Fruit fly (Drosophila melanogaster) whole organism, pupa: ENCODE results near the gene Tnks.

Experiments used
- CG14655 ChIP-seq: fragments of 200-800 bp; sonication (Bioruptor generic); optimal IDR thresholded peaks from 3 replicates; lab custom pipeline; 2017; ENCODE audit warnings: mild to moderate bottlenecking, missing biosample characterization, missing genetic modification reagents, missing genetic modification characterization
- CG4496 ChIP-seq: fragments of 200-800 bp; sonication (Bioruptor generic); IDR thresholded peaks from 3 replicates; pipeline ENCODE4 v1.3.6; 2022; ENCODE audit warnings: missing biosample characterization, missing genetic modification characterization
- EcR ChIP-seq: fragments of 200-800 bp; sonication (Bioruptor generic); optimal IDR thresholded peaks from 3 replicates; lab custom pipeline; 2019; ENCODE audit warnings: missing biosample characterization, missing genetic modification characterization, mild to moderate bottlenecking, moderate library complexity, missing genetic modification reagents
- fd96Ca ChIP-seq: fragments of 200-800 bp; sonication (Bioruptor generic); IDR thresholded peaks from 3 replicates; pipeline ENCODE4 v1.3.6; 2022; ENCODE audit warnings: missing biosample characterization, missing genetic modification characterization

DNA sequence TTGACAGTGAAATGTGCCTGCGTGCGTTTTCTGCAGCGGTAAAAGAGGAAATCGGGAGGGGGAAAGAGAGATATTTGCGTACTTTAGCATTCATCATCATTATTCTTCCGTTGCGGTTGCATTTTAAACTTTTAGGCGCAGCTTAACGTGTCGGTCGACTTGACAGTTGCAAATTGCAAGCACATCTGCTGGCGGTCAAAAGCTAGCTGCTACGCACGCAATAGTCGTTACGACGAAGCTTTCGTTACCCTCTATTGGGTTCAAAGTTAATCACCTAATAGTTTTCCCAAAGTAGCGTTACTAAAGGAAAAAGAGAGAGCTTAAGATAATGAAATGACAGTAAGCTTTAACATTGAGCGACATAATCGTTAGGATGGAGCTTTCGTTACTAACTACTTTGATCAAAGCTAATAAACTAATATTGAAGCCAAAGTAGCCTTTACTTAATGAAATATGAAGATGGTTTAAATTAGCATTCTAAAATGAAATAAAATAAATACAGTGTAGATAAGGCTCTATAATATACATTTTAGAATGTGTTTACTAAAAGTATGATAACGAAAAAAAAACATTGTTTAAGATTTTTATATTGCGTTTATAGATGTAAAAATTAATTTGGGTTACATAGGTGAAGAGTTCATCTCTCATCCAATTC, 8.9 kb downstream of the Tnks start:
- TF ChIP-seq CG14655 (GFP tag; lab: Kevin White, UChicago) (no peak), CG4496 (GFP tag; lab: Robert Waterston, UW) (no peak), fd96Ca (GFP tag; lab: Robert Waterston, UW) (no peak), EcR (no peak)
